Worm (Caenorhabditis elegans): ENCODE measurements around the gene pck-1.

The pck-1 gene

ce11 chrIII:86316-86715, 20.3 kb upstream of the pck-1 start, which contains the start of gene attf-3:
attf-3 (minus strand) TSS chrIII:86384.
- TF ChIP-seq aly-2 (tag; optimal IDR thresholded peaks at IDR 0.05) (no peak), blmp-1 (tag; optimal IDR thresholded peaks at IDR 0.05; ENCODE audit: insufficient read depth) (no peak), lsy-2 (tag; optimal IDR thresholded peaks at IDR 0.05) (peak; percentile 20 to 84), unc-62 (GFP tag; optimal IDR thresholded peaks at IDR 0.05) (no peak), C34F6.9 (tag; optimal IDR thresholded peaks at IDR 0.05) (peak; percentile 78), lin-13 (GFP tag; optimal IDR thresholded peaks at IDR 0.05) (peak; percentile 78), unc-39 (tag; optimal IDR thresholded peaks at IDR 0.05) (no peak), sma-3 (GFP tag; optimal IDR thresholded peaks at IDR 0.05) (peak; percentile 53), lin-39 (tag; optimal IDR thresholded peaks at IDR 0.05) (no peak), R02D3.7 (tag; optimal IDR thresholded peaks at IDR 0.05) (peak; percentile 17), ceh-82 (tag; optimal IDR thresholded peaks at IDR 0.05) (no peak), elt-1 (tag; optimal IDR thresholded peaks at IDR 0.05) (no peak), nhr-21 (tag; optimal IDR thresholded peaks at IDR 0.05) (no peak), ama-1 (optimal IDR thresholded peaks at IDR 0.05) (no peak), crh-2 (tag; optimal IDR thresholded peaks at IDR 0.05) (peak; percentile 72), nhr-77 (tag; optimal IDR thresholded peaks at IDR 0.05) (no peak), gmeb-1 (tag; optimal IDR thresholded peaks at IDR 0.05) (peak; percentile 62), nhr-6 (tag; optimal IDR thresholded peaks at IDR 0.05) (no peak), elt-3 (tag; optimal IDR thresholded peaks at IDR 0.05) (no peak), nhr-25 (tag; optimal IDR thresholded peaks at IDR 0.05) (peak; percentile 40), F13H6.1 (tag; optimal IDR thresholded peaks at IDR 0.05) (peak; percentile 35), lin-11 (tag; optimal IDR thresholded peaks at IDR 0.05) (peak; percentile 71), mdl-1 (tag; optimal IDR thresholded peaks at IDR 0.05) (no peak), egl-27 (tag; optimal IDR thresholded peaks at IDR 0.05) (no peak), nhr-23 (tag; optimal IDR thresholded peaks at IDR 0.05) (no peak), peb-1 (tag; optimal IDR thresholded peaks at IDR 0.05) (no peak), unc-55 (GFP tag; optimal IDR thresholded peaks at IDR 0.05) (peak; percentile 88), nhr-129 (tag; optimal IDR thresholded peaks at IDR 0.05) (peak; percentile 73), fos-1 (tag; optimal IDR thresholded peaks at IDR 0.05) (no peak)

ce11 chrIII:84372-84771, 18.3 kb upstream of the pck-1 start:
- TF ChIP-seq lin-13 (GFP tag; optimal IDR thresholded peaks at IDR 0.05) = no peak
- TF ChIP-seq F13H6.1 (tag; optimal IDR thresholded peaks at IDR 0.05) = no peak
- TF ChIP-seq nhr-21 (tag; optimal IDR thresholded peaks at IDR 0.05) = no peak
- TF ChIP-seq ztf-11 (tag; optimal IDR thresholded peaks at IDR 0.05) = no peak
- TF ChIP-seq snpc-4 (tag; optimal IDR thresholded peaks at IDR 0.05) = no peak
- no peak for TF ChIP-seq nhr-129 (tag; optimal IDR thresholded peaks at IDR 0.05)
- TF ChIP-seq peb-1 (tag; optimal IDR thresholded peaks at IDR 0.05) = no peak
- TF ChIP-seq gmeb-1 (tag; optimal IDR thresholded peaks at IDR 0.05) = no peak
- TF ChIP-seq nhr-10 (tag; optimal IDR thresholded peaks at IDR 0.05) = no peak
- no peak for TF ChIP-seq lsy-2 (tag; optimal IDR thresholded peaks at IDR 0.05)
- TF ChIP-seq ZK546.5 (tag; optimal IDR thresholded peaks at IDR 0.05) = no peak
- no peak for TF ChIP-seq lin-39 (tag; optimal IDR thresholded peaks at IDR 0.05)
- no peak for TF ChIP-seq mab-5 (tag; optimal IDR thresholded peaks at IDR 0.05)
- TF ChIP-seq fos-1 (tag; optimal IDR thresholded peaks at IDR 0.05) = no peak
- no peak for TF ChIP-seq blmp-1 (tag; optimal IDR thresholded peaks at IDR 0.05; ENCODE audit: insufficient read depth)
- no peak for TF ChIP-seq sem-4 (tag; optimal IDR thresholded peaks at IDR 0.05)
- no peak for TF ChIP-seq nhr-6 (tag; optimal IDR thresholded peaks at IDR 0.05)
- TF ChIP-seq elt-3 (tag; optimal IDR thresholded peaks at IDR 0.05) = no peak
- no peak for TF ChIP-seq ztf-4 (tag; optimal IDR thresholded peaks at IDR 0.05)

ce11 chrIII:72078-72477, 6.0 kb upstream of the pck-1 start:
- TF ChIP-seq C34F6.9 (tag; optimal IDR thresholded peaks at IDR 0.05) (no peak), lsy-2 (tag; optimal IDR thresholded peaks at IDR 0.05) (no peak), mbf-1 (tag; optimal IDR thresholded peaks at IDR 0.05) (no peak), lin-13 (GFP tag; optimal IDR thresholded peaks at IDR 0.05) (no peak), ceh-16 (tag; optimal IDR thresholded peaks at IDR 0.05) (no peak), ZK546.5 (tag; optimal IDR thresholded peaks at IDR 0.05) (no peak), mab-5 (tag; optimal IDR thresholded peaks at IDR 0.05) (no peak), ama-1 (optimal IDR thresholded peaks at IDR 0.05) (no peak), gmeb-1 (tag; optimal IDR thresholded peaks at IDR 0.05) (no peak), unc-62 (GFP tag; optimal IDR thresholded peaks at IDR 0.05) (no peak), nhr-6 (tag; optimal IDR thresholded peaks at IDR 0.05) (no peak), Y55F3AM.14 (GFP tag; optimal IDR thresholded peaks at IDR 0.05) (no peak), unc-55 (GFP tag; optimal IDR thresholded peaks at IDR 0.05) (no peak), sma-9 (GFP tag; optimal IDR thresholded peaks at IDR 0.05) (no peak), sma-9 (tag; optimal IDR thresholded peaks at IDR 0.05) (no peak), zag-1 (tag; optimal IDR thresholded peaks at IDR 0.05) (no peak), R02D3.7 (tag; optimal IDR thresholded peaks at IDR 0.05) (no peak), nhr-237 (tag; optimal IDR thresholded peaks at IDR 0.05) (no peak), nhr-11 (tag; optimal IDR thresholded peaks at IDR 0.05) (no peak), elt-1 (tag; optimal IDR thresholded peaks at IDR 0.05) (no peak)

All from whole organism, L2 larva.